Worm (Caenorhabditis elegans) whole organism, L1 larva: Measurements from ENCODE around the gene B0244.16.

Source experiments
- aly-2 ChIP-seq: fragments of 150-350 bp; optimal IDR thresholded peaks from 2 replicates; lab custom pipeline; 2014; ENCODE audit warnings: missing biosample characterization, missing genetic modification characterization
- ama-1 ChIP-seq: fragments of 150-350 bp; optimal IDR thresholded peaks from 2 replicates; lab custom pipeline; 2014
- ceh-90 ChIP-seq: sonication (generic microtip); optimal IDR thresholded peaks from 2 replicates; lab custom pipeline; 2016; ENCODE audit warnings: missing genetic modification characterization, missing compliant biosample characterization
- dpl-1 ChIP-seq, 3 experiments: fragments of 150-350 bp in 2 of 3; sonication (generic microtip) in 1 of 3; optimal IDR thresholded peaks; 2 replicates each; lab custom pipeline; 2014 to 2017; ENCODE audit warnings: missing biosample characterization in 3 of 3, missing genetic modification characterization in 3 of 3, missing genetic modification reagents in 3 of 3
- lin-13 ChIP-seq: fragments of 150-350 bp; optimal IDR thresholded peaks from 2 replicates; lab custom pipeline; 2014; ENCODE audit warnings: missing biosample characterization, missing genetic modification reagents, missing genetic modification characterization
- nhr-20 ChIP-seq: sonication (generic microtip); optimal IDR thresholded peaks from 2 replicates; lab custom pipeline; 2016; ENCODE audit warnings: mild to moderate bottlenecking, missing genetic modification characterization, missing compliant biosample characterization
- nhr-237 ChIP-seq: fragments of 150-350 bp; optimal IDR thresholded peaks from 2 replicates; lab custom pipeline; 2014; ENCODE audit warnings: missing biosample characterization, missing genetic modification characterization
- nhr-85 ChIP-seq: sonication (generic microtip); peaks from one replicate; lab custom pipeline; 2016; ENCODE audit warnings: missing genetic modification characterization, inconsistent platforms, missing compliant biosample characterization
- pag-3 ChIP-seq: sonication (generic microtip); optimal IDR thresholded peaks from 2 replicates; lab custom pipeline; 2017; ENCODE audit warnings: missing genetic modification characterization, mild to moderate bottlenecking, missing compliant biosample characterization, antibody characterized with exemption, borderline replicate concordance; ENCODE audit not compliant: insufficient read depth
- pqm-1 ChIP-seq: sonication (generic microtip); optimal IDR thresholded peaks from 3 replicates; lab custom pipeline; 2017; ENCODE audit warnings: missing biosample characterization, missing genetic modification characterization
- skn-1 ChIP-seq: fragments of 150-350 bp; optimal IDR thresholded peaks from 2 replicates; lab custom pipeline; 2014; ENCODE audit warnings: missing biosample characterization, missing genetic modification characterization

- peak; percentile 77 to 82 (median 81) for TF ChIP-seq dpl-1 (GFP tag; optimal IDR thresholded peaks at IDR 0.05; lab: Kevin White, UChicago)
- peak; percentile 76 for TF ChIP-seq lin-13 (GFP tag; lab: Kevin White, UChicago)
- no peak for TF ChIP-seq pag-3
- no peak for TF ChIP-seq ama-1 (lab: Kevin White, UChicago)
- no peak for TF ChIP-seq nhr-237
- peak; percentile 76 for TF ChIP-seq aly-2 (tag; lab: Kevin White, UChicago)
- peak; percentile 81 for TF ChIP-seq nhr-20
- peak; percentile 82 for TF ChIP-seq skn-1 (tag; lab: Kevin White, UChicago)
- TF ChIP-seq ceh-90 (tag; lab: Kevin White, UChicago): no peak
- TF ChIP-seq pqm-1 (tag; lab: Kevin White, UChicago): no peak
- TF ChIP-seq nhr-85: peak; percentile 88
Measured at ce11 chrIII:5785273-5785929, 44.6 kb downstream of the B0244.16 start, which contains the start of gene Y37B11A.3.
